Worm (Caenorhabditis elegans) whole organism, L2 larva: ENCODE measurements around the gene exos-8.

Source experiments
- F13H6.1 ChIP-seq: sonication (generic microtip); optimal IDR thresholded peaks from 2 replicates; lab custom pipeline; 2016; ENCODE audit warnings: missing genetic modification characterization, missing compliant biosample characterization
- R02D3.7 ChIP-seq: fragments of 150-350 bp; optimal IDR thresholded peaks from 2 replicates; lab custom pipeline; 2014; ENCODE audit warnings: missing biosample characterization, missing genetic modification characterization
- Y55F3AM.14 ChIP-seq: fragments of 200-800 bp; sonication (Bioruptor generic); optimal IDR thresholded peaks from 2 replicates; lab custom pipeline; 2018; ENCODE audit warnings: mild to moderate bottlenecking, missing genetic modification characterization, missing compliant biosample characterization
- ZK546.5 ChIP-seq: sonication (generic microtip); optimal IDR thresholded peaks from 2 replicates; lab custom pipeline; 2017; ENCODE audit warnings: missing biosample characterization, missing genetic modification characterization
- blmp-1 ChIP-seq: sonication (generic microtip); optimal IDR thresholded peaks from 2 replicates; lab custom pipeline; 2017; ENCODE audit warnings: missing genetic modification characterization, mild to moderate bottlenecking, missing compliant biosample characterization, antibody characterized with exemption, moderate library complexity; ENCODE audit not compliant: insufficient read depth
- ceh-16 ChIP-seq: fragments of 150-350 bp; optimal IDR thresholded peaks from 2 replicates; lab custom pipeline; 2014; ENCODE audit warnings: missing biosample characterization, missing genetic modification characterization
- crh-2 ChIP-seq: sonication (generic microtip); optimal IDR thresholded peaks from 2 replicates; lab custom pipeline; 2017; ENCODE audit warnings: missing biosample characterization, missing genetic modification characterization
- dmd-4 ChIP-seq: sonication (generic microtip); optimal IDR thresholded peaks from 2 replicates; lab custom pipeline; 2017; ENCODE audit warnings: missing biosample characterization, missing genetic modification characterization
- egl-27 ChIP-seq: sonication (generic microtip); optimal IDR thresholded peaks from 3 replicates; lab custom pipeline; 2017; ENCODE audit warnings: missing biosample characterization, missing genetic modification reagents, missing genetic modification characterization
- elt-1 ChIP-seq: fragments of 150-350 bp; optimal IDR thresholded peaks from 2 replicates; lab custom pipeline; 2014; ENCODE audit warnings: missing biosample characterization, missing genetic modification characterization
- fos-1 ChIP-seq: fragments of 150-350 bp; optimal IDR thresholded peaks from 2 replicates; lab custom pipeline; 2014; ENCODE audit warnings: missing biosample characterization, missing genetic modification characterization
- gmeb-1 ChIP-seq: fragments of 150-350 bp; optimal IDR thresholded peaks from 2 replicates; lab custom pipeline; 2014; ENCODE audit warnings: missing biosample characterization, missing genetic modification characterization
- lin-13 ChIP-seq: fragments of 150-350 bp; optimal IDR thresholded peaks from 2 replicates; lab custom pipeline; 2014; ENCODE audit warnings: missing biosample characterization, missing genetic modification reagents, missing genetic modification characterization
- lsy-2 ChIP-seq, 2 experiments: fragments of 150-350 bp in 1 of 2; sonication (generic microtip) in 1 of 2; optimal IDR thresholded peaks; 2 replicates each; lab custom pipeline; 2014 to 2017; ENCODE audit warnings: missing biosample characterization in 2 of 2, missing genetic modification characterization in 2 of 2
- nhr-11 ChIP-seq: fragments of 150-350 bp; optimal IDR thresholded peaks from 2 replicates; lab custom pipeline; 2014; ENCODE audit warnings: missing biosample characterization, missing genetic modification characterization
- nhr-129 ChIP-seq: fragments of 150-350 bp; optimal IDR thresholded peaks from 2 replicates; lab custom pipeline; 2014; ENCODE audit warnings: missing biosample characterization, missing genetic modification characterization
- nhr-21 ChIP-seq: fragments of 150-350 bp; optimal IDR thresholded peaks from 2 replicates; lab custom pipeline; 2014; ENCODE audit warnings: missing biosample characterization, missing genetic modification characterization
- nhr-23 ChIP-seq: fragments of 150-350 bp; optimal IDR thresholded peaks from 2 replicates; lab custom pipeline; 2014; ENCODE audit warnings: missing biosample characterization, missing genetic modification reagents, missing genetic modification characterization
- nhr-237 ChIP-seq: fragments of 150-350 bp; optimal IDR thresholded peaks from 2 replicates; lab custom pipeline; 2014; ENCODE audit warnings: missing biosample characterization, missing genetic modification characterization
- nhr-25 ChIP-seq: fragments of 150-350 bp; sonication (generic microtip); optimal IDR thresholded peaks from 3 replicates; lab custom pipeline; 2014; ENCODE audit warnings: missing biosample characterization, missing genetic modification characterization
- nhr-6 ChIP-seq: fragments of 150-350 bp; optimal IDR thresholded peaks from 2 replicates; lab custom pipeline; 2014; ENCODE audit warnings: missing biosample characterization, missing genetic modification characterization
- peb-1 ChIP-seq: fragments of 150-350 bp; optimal IDR thresholded peaks from 2 replicates; lab custom pipeline; 2014; ENCODE audit warnings: missing biosample characterization, missing genetic modification characterization
- sem-4 ChIP-seq: fragments of 150-350 bp; optimal IDR thresholded peaks from 2 replicates; lab custom pipeline; 2014; ENCODE audit warnings: missing biosample characterization, missing genetic modification reagents, missing genetic modification characterization
- skn-1 ChIP-seq: sonication (generic microtip); optimal IDR thresholded peaks from 2 replicates; lab custom pipeline; 2017; ENCODE audit warnings: missing biosample characterization, missing genetic modification characterization
- sma-3 ChIP-seq: sonication (generic microtip); optimal IDR thresholded peaks from 2 replicates; lab custom pipeline; 2016; ENCODE audit warnings: missing genetic modification reagents, missing genetic modification characterization, missing compliant biosample characterization
- sma-9 ChIP-seq, 2 experiments: fragments of 150-350 bp in 1 of 2; sonication (generic microtip) in 1 of 2; optimal IDR thresholded peaks; 2 replicates each; lab custom pipeline; 2014 to 2016; ENCODE audit warnings: missing genetic modification characterization in 2 of 2, mild to moderate bottlenecking in 1 of 2, missing biosample characterization in 1 of 2, missing compliant biosample characterization in 1 of 2, missing genetic modification reagents in 1 of 2, moderate library complexity in 1 of 2
- snpc-4 ChIP-seq: fragments of 150-350 bp; optimal IDR thresholded peaks from 2 replicates; lab custom pipeline; 2014; ENCODE audit warnings: missing biosample characterization, missing genetic modification characterization
- unc-39 ChIP-seq: fragments of 150-350 bp; optimal IDR thresholded peaks from 2 replicates; lab custom pipeline; 2014; ENCODE audit warnings: missing biosample characterization, missing genetic modification characterization
- unc-55 ChIP-seq: fragments of 150-350 bp; sonication (generic microtip); optimal IDR thresholded peaks from 3 replicates; lab custom pipeline; 2014; ENCODE audit warnings: missing biosample characterization, missing genetic modification reagents, missing genetic modification characterization
- unc-62 ChIP-seq: fragments of 150-350 bp; optimal IDR thresholded peaks from 2 replicates; lab custom pipeline; 2014; ENCODE audit warnings: missing biosample characterization, missing genetic modification reagents, missing genetic modification characterization
- zag-1 ChIP-seq: fragments of 150-350 bp; optimal IDR thresholded peaks from 2 replicates; lab custom pipeline; 2014; ENCODE audit warnings: missing biosample characterization, missing genetic modification characterization
- ztf-1 ChIP-seq: fragments of 200-800 bp; sonication (Bioruptor generic); conservative IDR thresholded peaks from 2 replicates; pipeline ENCODE4 v1.3.6; 2022; ENCODE audit warnings: missing genetic modification characterization, missing compliant biosample characterization
- ztf-11 ChIP-seq: sonication (generic microtip); optimal IDR thresholded peaks from 2 replicates; lab custom pipeline; 2017; ENCODE audit warnings: missing biosample characterization, missing genetic modification characterization

The exos-8 gene

DNA sequence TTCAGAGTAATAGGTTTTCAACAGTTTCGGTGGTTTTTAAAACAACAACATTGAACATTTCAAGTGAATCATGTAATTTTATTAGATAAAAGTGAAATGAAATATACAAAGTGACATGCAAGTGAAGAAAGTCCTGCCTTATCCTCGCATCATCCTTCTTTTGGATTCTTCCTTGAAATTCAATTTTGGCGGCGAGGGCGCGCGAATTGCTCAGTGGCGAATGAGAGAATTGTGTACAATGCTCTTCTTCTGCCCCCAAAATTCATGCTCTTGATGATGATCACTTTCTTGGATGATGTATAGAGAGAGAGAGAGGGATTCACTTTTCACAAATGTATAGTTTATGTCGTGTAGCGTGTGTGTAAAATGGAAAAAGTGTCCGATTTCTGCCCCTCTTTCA, 31.8 kb upstream of the exos-8 start:
- TF ChIP-seq nhr-129 (tag; lab: Kevin White, UChicago) = no peak
- no peak for TF ChIP-seq zag-1 (tag; lab: Kevin White, UChicago)
- no peak for TF ChIP-seq peb-1
- TF ChIP-seq crh-2 (tag; lab: Kevin White, UChicago) = no peak
- peak; percentile 20 for TF ChIP-seq nhr-21 (tag; lab: Kevin White, UChicago)

DNA sequence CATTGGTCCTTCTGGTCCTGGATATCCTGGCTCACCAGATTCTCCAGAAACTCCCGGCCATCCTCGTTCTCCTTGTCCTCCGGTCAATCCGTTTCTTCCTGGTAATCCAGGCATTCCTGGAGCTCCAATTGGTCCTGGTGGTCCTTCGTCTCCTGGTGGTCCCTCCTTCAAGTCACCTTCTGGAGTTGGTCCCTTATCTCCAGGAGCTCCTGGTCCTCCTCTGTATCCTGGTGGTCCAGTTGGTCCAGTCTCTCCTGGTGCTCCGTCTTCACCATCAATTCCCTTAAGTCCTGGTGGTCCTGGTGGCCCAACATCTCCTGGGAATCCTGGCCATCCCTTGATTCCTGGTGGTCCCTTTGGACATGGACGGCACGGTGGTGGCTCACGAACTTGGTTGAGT, 30.9 kb upstream of the exos-8 start:
- no peak for TF ChIP-seq Y55F3AM.14 (GFP tag; lab: Kevin White, UChicago)
- no peak for TF ChIP-seq nhr-25 (tag; lab: Kevin White, UChicago)
- no peak for TF ChIP-seq F13H6.1 (tag; lab: Kevin White, UChicago)
- no peak for TF ChIP-seq ztf-1
- TF ChIP-seq unc-39 (tag; lab: Kevin White, UChicago) = no peak
- no peak for TF ChIP-seq fos-1 (tag; lab: Kevin White, UChicago)
- no peak for TF ChIP-seq ZK546.5 (tag; lab: Kevin White, UChicago)
- no peak for TF ChIP-seq zag-1 (tag; lab: Kevin White, UChicago)
- TF ChIP-seq nhr-11 (tag; lab: Kevin White, UChicago) = no peak
- no peak for TF ChIP-seq R02D3.7 (tag; lab: Kevin White, UChicago)

DNA sequence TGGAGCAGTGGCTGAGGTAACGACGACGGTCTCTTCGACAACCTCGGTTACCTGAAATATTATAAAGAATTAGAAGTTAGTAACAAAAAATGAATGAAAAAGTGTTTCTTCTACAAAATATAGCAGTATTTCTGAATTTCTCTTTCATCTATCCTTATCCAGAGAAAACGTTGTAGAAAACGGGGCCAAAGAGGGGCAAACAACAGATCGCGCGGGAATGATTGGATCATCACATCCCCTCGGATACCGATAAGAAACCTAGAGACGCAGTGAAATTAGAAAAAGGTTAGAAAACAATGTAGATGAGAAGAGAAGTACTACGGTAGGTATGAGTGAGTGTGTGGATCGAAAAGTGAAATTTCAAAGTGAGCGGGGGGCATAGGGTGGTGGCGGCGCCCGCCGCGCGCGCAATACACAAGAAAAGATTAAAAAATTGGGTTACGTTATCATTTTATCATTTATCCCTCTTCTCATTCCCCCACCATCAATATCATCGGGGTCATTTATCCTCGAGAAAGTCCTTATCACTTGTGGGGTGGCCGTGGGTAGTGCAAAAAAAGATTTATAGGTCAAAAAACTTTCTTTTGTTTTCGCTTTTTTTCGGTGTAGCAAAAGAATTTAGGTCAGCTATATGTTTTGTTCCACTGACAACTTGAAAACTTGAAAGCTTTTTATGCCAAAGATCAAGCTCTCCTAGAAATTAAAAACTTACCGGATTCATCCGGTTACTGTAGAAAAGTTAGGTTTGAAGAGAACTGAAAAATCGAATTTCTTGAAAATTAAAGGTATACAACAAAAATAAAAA, 29.1 kb upstream of the exos-8 start, which contains the start of the genes dpy-10 and T14B4.19:
TSS of gene dpy-10 (minus strand) at position 51 of the 805 bp plus-strand sequence.
TSS of gene T14B4.19 (minus strand) at position 755 of the 805 bp plus-strand sequence.
- TF ChIP-seq gmeb-1 (tag; lab: Kevin White, UChicago) (no peak), lin-13 (GFP tag; lab: Kevin White, UChicago) (no peak), blmp-1 (tag; lab: Kevin White, UChicago) (peak; percentile 92), egl-27 (tag; lab: Kevin White, UChicago) (peak; percentile 9), nhr-21 (tag; lab: Kevin White, UChicago) (peak; percentile 92), unc-62 (GFP tag; lab: Kevin White, UChicago) (no peak), elt-1 (tag; lab: Kevin White, UChicago) (peak; percentile 42), fos-1 (tag; lab: Kevin White, UChicago) (peak; percentile 33), sma-3 (GFP tag; lab: Kevin White, UChicago) (peak; percentile 51), lsy-2 (tag; optimal IDR thresholded peaks at IDR 0.05; lab: Kevin White, UChicago) (peak in 1 of 2 experiments; percentile 63), nhr-237 (no peak), sma-9 (GFP tag; optimal IDR thresholded peaks at IDR 0.05; lab: Kevin White, UChicago) (peak; percentile 84), sma-9 (tag; optimal IDR thresholded peaks at IDR 0.05; lab: Kevin White, UChicago) (no peak), sem-4 (peak; percentile 16)

DNA sequence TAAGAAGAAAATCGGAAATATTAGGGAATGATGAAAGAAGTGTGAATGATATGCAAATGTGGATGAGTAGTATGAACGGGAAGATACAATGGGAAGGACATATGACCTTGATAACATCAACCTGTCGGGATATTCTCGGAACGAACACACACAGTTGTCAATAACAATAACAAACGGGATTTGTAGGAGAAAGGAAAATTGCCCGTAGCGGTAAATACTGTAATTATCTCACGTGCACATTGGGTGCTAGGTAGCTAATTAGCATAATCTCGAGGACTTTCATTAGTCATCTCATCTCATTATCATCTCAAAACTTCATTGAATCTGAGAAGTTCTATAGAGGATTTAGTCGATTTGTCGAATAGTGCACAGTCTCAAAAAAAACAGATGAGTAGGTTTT, 28.5 kb upstream of the exos-8 start:
- TF ChIP-seq skn-1 (tag; lab: Kevin White, UChicago) (no peak), nhr-129 (tag; lab: Kevin White, UChicago) (no peak), nhr-6 (tag; lab: Kevin White, UChicago) (no peak), unc-55 (GFP tag; lab: Kevin White, UChicago) (no peak), ZK546.5 (tag; lab: Kevin White, UChicago) (no peak), ceh-16 (no peak), gmeb-1 (tag; lab: Kevin White, UChicago) (no peak), nhr-23 (tag; lab: Kevin White, UChicago) (no peak), snpc-4 (tag; lab: Kevin White, UChicago) (no peak), dmd-4 (tag; lab: Kevin White, UChicago) (no peak), fos-1 (tag; lab: Kevin White, UChicago) (no peak), unc-39 (tag; lab: Kevin White, UChicago) (no peak), nhr-25 (tag; lab: Kevin White, UChicago) (no peak), ztf-11 (no peak)
- TF ChIP-seq, all 48 proteins: peak for 0
